Worm (Caenorhabditis elegans) whole organism, late embryonic: ENCODE data around the gene str-230.

Experiments used
- ama-1 ChIP-seq: fragments of 150-350 bp; optimal IDR thresholded peaks from 2 replicates; lab custom pipeline; 2014
- ceh-14 ChIP-seq: sonication (generic microtip); optimal IDR thresholded peaks from 2 replicates; lab custom pipeline; 2016; ENCODE audit warnings: missing genotype, missing genetic modification characterization, missing compliant biosample characterization
- ceh-9 ChIP-seq: sonication (generic microtip); optimal IDR thresholded peaks from 2 replicates; lab custom pipeline; 2016; ENCODE audit warnings: mild to moderate bottlenecking, missing genetic modification characterization, inconsistent platforms, missing compliant biosample characterization
- fkh-10 ChIP-seq: fragments of 150-350 bp; optimal IDR thresholded peaks from 2 replicates; lab custom pipeline; 2014; ENCODE audit warnings: missing biosample characterization, missing genetic modification reagents, missing genetic modification characterization
- hlh-6 ChIP-seq: sonication (generic microtip); optimal IDR thresholded peaks from 2 replicates; lab custom pipeline; 2016; ENCODE audit warnings: missing genotype, missing genetic modification characterization, missing compliant biosample characterization
- lim-6 ChIP-seq: sonication (generic microtip); optimal IDR thresholded peaks from 2 replicates; lab custom pipeline; 2016; ENCODE audit warnings: missing genetic modification characterization, missing compliant biosample characterization
- nfya-1 ChIP-seq: sonication (generic microtip); optimal IDR thresholded peaks from 2 replicates; lab custom pipeline; 2017; ENCODE audit warnings: missing genetic modification characterization, mild to moderate bottlenecking, missing compliant biosample characterization, antibody characterized with exemption, moderate library complexity
- nhr-11 ChIP-seq: fragments of 150-350 bp; optimal IDR thresholded peaks from 2 replicates; lab custom pipeline; 2014; ENCODE audit warnings: missing biosample characterization, missing genetic modification characterization
- pha-4 ChIP-seq: fragments of 150-350 bp; optimal IDR thresholded peaks from 2 replicates; lab custom pipeline; 2018; ENCODE audit warnings: missing biosample characterization, missing genetic modification reagents, missing genetic modification characterization
- rnt-1 ChIP-seq: sonication (generic microtip); optimal IDR thresholded peaks from 2 replicates; lab custom pipeline; 2016; ENCODE audit warnings: missing genetic modification characterization, missing compliant biosample characterization
- sdc-2 ChIP-seq: sonication (generic microtip); optimal IDR thresholded peaks from 2 replicates; lab custom pipeline; 2016; ENCODE audit warnings: missing genotype, missing genetic modification characterization, missing compliant biosample characterization
- sox-4 ChIP-seq: sonication (generic microtip); optimal IDR thresholded peaks from 2 replicates; lab custom pipeline; 2017; ENCODE audit warnings: mild to moderate bottlenecking, missing genetic modification characterization, inconsistent platforms, missing compliant biosample characterization
- unc-55 ChIP-seq: sonication (generic microtip); optimal IDR thresholded peaks from 2 replicates; lab custom pipeline; 2017; ENCODE audit warnings: missing biosample characterization, missing genetic modification reagents, missing genetic modification characterization
- ztf-16 ChIP-seq: sonication (generic microtip); optimal IDR thresholded peaks from 2 replicates; lab custom pipeline; 2017; ENCODE audit warnings: missing genetic modification characterization, missing compliant biosample characterization

- TF ChIP-seq ztf-16 (no peak), nfya-1 (tag; lab: Kevin White, UChicago) (peak; percentile 2), pha-4 (tag; lab: Kevin White, UChicago) (no peak), rnt-1 (tag; lab: Kevin White, UChicago) (no peak), fkh-10 (GFP tag; lab: Kevin White, UChicago) (no peak), ceh-9 (tag; lab: Kevin White, UChicago) (no peak), ceh-14 (no peak), ama-1 (lab: Kevin White, UChicago) (no peak), hlh-6 (tag; lab: Kevin White, UChicago) (no peak), unc-55 (no peak), sox-4 (tag; lab: Kevin White, UChicago) (no peak), nhr-11 (tag; lab: Kevin White, UChicago) (no peak), sdc-2 (no peak), lim-6 (no peak)
These were observed 25.2 kb downstream of the str-230 start, which contains the start of the genes trm-1 and ints-2 for ce11 chrV:14185438-14185837.
